Worm (Caenorhabditis elegans): ENCODE measurements around the gene chin-1.

ce11 chrIII:1043790-1044189 lies 6.8 kb upstream of the chin-1 start:
- TF ChIP-seq ztf-29 (GFP tag; IDR thresholded peaks at IDR 0.05) = no peak
- no peak for TF ChIP-seq T22C8.4 (GFP tag; IDR thresholded peaks at IDR 0.05)
- no peak for TF ChIP-seq ztf-23 (GFP tag; IDR thresholded peaks at IDR 0.05)
- TF ChIP-seq flt-1 (GFP tag; IDR thresholded peaks at IDR 0.05) = no peak
- TF ChIP-seq ref-1 (GFP tag; conservative IDR thresholded peaks at IDR 0.05) = no peak

Data from whole organism, midembryonic.